Fruit fly (Drosophila melanogaster) whole organism, embryonic: ENCODE measurements around the gene CG11178.
A peak's percentile ranks its signal among the peaks of the same experiment; 100 is the strongest.

Experiments used
- Asciz ChIP-seq: fragments of 200-800 bp; sonication (Bioruptor generic); optimal IDR thresholded peaks from 2 replicates; lab custom pipeline; 2017; ENCODE audit warnings: missing biosample characterization, mild to moderate bottlenecking, missing genetic modification characterization, missing genetic modification reagents
- Atf-2 ChIP-seq: fragments of 200-800 bp; sonication (Bioruptor generic); optimal IDR thresholded peaks from 2 replicates; lab custom pipeline; 2016; ENCODE audit warnings: missing biosample characterization, missing genetic modification characterization
- Atf6 ChIP-seq: fragments of 200-800 bp; sonication (Bioruptor generic); IDR thresholded peaks from 2 replicates; pipeline ENCODE4 v1.3.6; 2022; ENCODE audit warnings: missing biosample characterization, missing genetic modification characterization
- Blimp-1 ChIP-seq: fragments of 200-800 bp; sonication (Bioruptor generic); optimal IDR thresholded peaks from 3 replicates; lab custom pipeline; 2018; ENCODE audit warnings: missing biosample characterization, missing genetic modification characterization, mild to moderate bottlenecking, moderate library complexity, missing genetic modification reagents
- CG1024 ChIP-seq: fragments of 200-800 bp; sonication (Bioruptor generic); IDR thresholded peaks from 2 replicates; pipeline ENCODE4 v1.3.6; 2022; ENCODE audit warnings: missing biosample characterization, missing genetic modification characterization
- CG11247 ChIP-seq: fragments of 200-800 bp; sonication (Bioruptor generic); IDR thresholded peaks from 2 replicates; pipeline ENCODE4 v1.3.6; 2022; ENCODE audit warnings: missing biosample characterization, missing genetic modification characterization
- CG11723 ChIP-seq: fragments of 200-800 bp; sonication (Bioruptor generic); optimal IDR thresholded peaks from 2 replicates; lab custom pipeline; 2017; ENCODE audit warnings: missing biosample characterization, mild to moderate bottlenecking, missing genetic modification characterization
- CG12942 ChIP-seq: fragments of 200-800 bp; sonication (Bioruptor generic); optimal IDR thresholded peaks from 3 replicates; lab custom pipeline; 2016; ENCODE audit warnings: missing biosample characterization, missing genetic modification characterization
- CG15514 ChIP-seq: fragments of 200-800 bp; sonication (Bioruptor generic); optimal IDR thresholded peaks from 3 replicates; lab custom pipeline; 2017; ENCODE audit warnings: missing biosample characterization, missing genetic modification characterization, mild to moderate bottlenecking, moderate library complexity, missing genetic modification reagents
- CG17802 ChIP-seq: fragments of 200-800 bp; sonication (Bioruptor generic); optimal IDR thresholded peaks from 2 replicates; lab custom pipeline; 2018; ENCODE audit warnings: missing biosample characterization, mild to moderate bottlenecking, missing genetic modification characterization, moderate library complexity
- CG18262 ChIP-seq: fragments of 200-800 bp; optimal IDR thresholded peaks from 3 replicates; lab custom pipeline; 2019; ENCODE audit warnings: missing biosample characterization, mild to moderate bottlenecking, missing genetic modification characterization, moderate library complexity
- CG18619 ChIP-seq: fragments of 200-800 bp; sonication (Bioruptor generic); optimal IDR thresholded peaks from 3 replicates; lab custom pipeline; 2017; ENCODE audit warnings: missing biosample characterization, mild to moderate bottlenecking, missing genetic modification characterization
- CG33557 ChIP-seq: fragments of 200-800 bp; sonication (Bioruptor generic); optimal IDR thresholded peaks from 2 replicates; lab custom pipeline; 2019; ENCODE audit warnings: missing biosample characterization, mild to moderate bottlenecking, missing genetic modification characterization, moderate library complexity
- CG3407 ChIP-seq: fragments of 200-800 bp; sonication (Bioruptor generic); optimal IDR thresholded peaks from 2 replicates; lab custom pipeline; 2018; ENCODE audit warnings: missing biosample characterization, mild to moderate bottlenecking, missing genetic modification characterization
- CG4282 ChIP-seq: fragments of 200-800 bp; sonication (Bioruptor generic); optimal IDR thresholded peaks from 2 replicates; lab custom pipeline; 2016; ENCODE audit warnings: missing biosample characterization, missing genetic modification characterization
- CG4854 ChIP-seq: fragments of 200-800 bp; sonication (Bioruptor generic); optimal IDR thresholded peaks from 2 replicates; lab custom pipeline; 2016; ENCODE audit warnings: missing biosample characterization, missing genetic modification characterization, inconsistent platforms
- CG6689 ChIP-seq: fragments of 200-800 bp; sonication (Bioruptor generic); IDR thresholded peaks from 2 replicates; pipeline ENCODE4 v1.3.6; 2022; ENCODE audit warnings: missing biosample characterization, missing genetic modification characterization
- CG9215 ChIP-seq: fragments of 200-800 bp; sonication (Bioruptor generic); IDR thresholded peaks from 2 replicates; pipeline ENCODE4 v1.3.6; 2022; ENCODE audit warnings: missing biosample characterization, missing genetic modification characterization
- D19B ChIP-seq: fragments of 200-800 bp; sonication (Bioruptor generic); optimal IDR thresholded peaks from 2 replicates; lab custom pipeline; 2017; ENCODE audit warnings: missing biosample characterization, mild to moderate bottlenecking, missing genetic modification characterization
- Dip2 ChIP-seq: fragments of 200-800 bp; sonication (Bioruptor generic); IDR thresholded peaks from 2 replicates; pipeline ENCODE4 v1.3.6; 2022; ENCODE audit warnings: missing biosample characterization, missing genetic modification characterization
- ERR ChIP-seq: fragments of 200-800 bp; sonication (Bioruptor generic); optimal IDR thresholded peaks from 2 replicates; lab custom pipeline; 2016; ENCODE audit warnings: missing biosample characterization, missing genetic modification characterization
- HHEX ChIP-seq: fragments of 200-800 bp; sonication (Bioruptor generic); optimal IDR thresholded peaks from 3 replicates; lab custom pipeline; 2017; ENCODE audit warnings: missing biosample characterization, mild to moderate bottlenecking, missing genetic modification characterization, missing genetic modification reagents
- Hsf ChIP-seq: fragments of 200-800 bp; sonication (Bioruptor generic); optimal IDR thresholded peaks from 3 replicates; lab custom pipeline; 2016; ENCODE audit warnings: missing biosample characterization, missing genetic modification characterization
- NC2β ChIP-seq: fragments of 200-800 bp; sonication (Bioruptor generic); optimal IDR thresholded peaks from 2 replicates; lab custom pipeline; 2016; ENCODE audit warnings: missing biosample characterization, missing genetic modification characterization
- Nf-YB ChIP-seq: fragments of 200-800 bp; sonication (Bioruptor generic); optimal IDR thresholded peaks from 3 replicates; lab custom pipeline; 2019; ENCODE audit warnings: missing biosample characterization, mild to moderate bottlenecking, missing genetic modification characterization, moderate library complexity
- Oli ChIP-seq: fragments of 200-800 bp; sonication (Bioruptor generic); optimal IDR thresholded peaks from 2 replicates; lab custom pipeline; 2018; ENCODE audit warnings: missing biosample characterization, mild to moderate bottlenecking, missing genetic modification characterization, moderate library complexity
- Sox100B ChIP-seq: fragments of 200-800 bp; sonication (Bioruptor generic); optimal IDR thresholded peaks from 3 replicates; lab custom pipeline; 2018; ENCODE audit warnings: missing biosample characterization, mild to moderate bottlenecking, missing genetic modification characterization
- Spps ChIP-seq: fragments of 200-800 bp; sonication (Bioruptor generic); optimal IDR thresholded peaks from 2 replicates; lab custom pipeline; 2018; ENCODE audit warnings: missing biosample characterization, mild to moderate bottlenecking, missing genetic modification characterization
- Ssrp ChIP-seq: fragments of 200-800 bp; sonication (Bioruptor generic); optimal IDR thresholded peaks from 2 replicates; lab custom pipeline; 2018; ENCODE audit warnings: missing biosample characterization, mild to moderate bottlenecking, missing genetic modification characterization, moderate library complexity
- Tbp ChIP-seq: fragments of >200 bp; optimal IDR thresholded peaks from 2 replicates; lab custom pipeline; 2018; ENCODE audit warnings: missing biosample characterization, missing genetic modification characterization
- Xbp1 ChIP-seq: fragments of 200-800 bp; sonication (Bioruptor generic); optimal IDR thresholded peaks from 3 replicates; lab custom pipeline; 2016; ENCODE audit warnings: missing biosample characterization, mild to moderate bottlenecking, missing genetic modification characterization
- al ChIP-seq: fragments of 200-800 bp; sonication (Bioruptor generic); IDR thresholded peaks from 2 replicates; pipeline ENCODE4 v1.3.6; 2022; ENCODE audit warnings: missing biosample characterization, missing genetic modification characterization
- bigmax ChIP-seq: fragments of 200-800 bp; sonication (Bioruptor generic); optimal IDR thresholded peaks from 2 replicates; lab custom pipeline; 2018; ENCODE audit warnings: missing biosample characterization, mild to moderate bottlenecking, missing genetic modification characterization
- cad ChIP-seq: fragments of >200 bp; optimal IDR thresholded peaks from 2 replicates; lab custom pipeline; 2017; ENCODE audit warnings: missing biosample characterization, missing genetic modification characterization
- cas ChIP-seq: fragments of 200-800 bp; sonication (Bioruptor generic); IDR thresholded peaks from 2 replicates; pipeline ENCODE4 v1.3.6; 2022; ENCODE audit warnings: missing biosample characterization, missing genetic modification characterization
- crc ChIP-seq: fragments of 200-800 bp; sonication (Bioruptor generic); optimal IDR thresholded peaks from 2 replicates; lab custom pipeline; 2016; ENCODE audit warnings: missing biosample characterization, missing genetic modification characterization
- dati ChIP-seq: fragments of 200-800 bp; sonication (Bioruptor generic); IDR thresholded peaks from 2 replicates; pipeline ENCODE4 v1.3.6; 2022; ENCODE audit warnings: missing biosample characterization, missing genetic modification characterization
- h ChIP-seq: fragments of >200 bp; optimal IDR thresholded peaks from 2 replicates; lab custom pipeline; 2017
- jumu ChIP-seq: fragments of 200-800 bp; sonication (Bioruptor generic); optimal IDR thresholded peaks from 3 replicates; lab custom pipeline; 2016; ENCODE audit warnings: missing biosample characterization, missing genetic modification characterization
- luna ChIP-seq: fragments of 200-800 bp; sonication (Bioruptor generic); optimal IDR thresholded peaks from 2 replicates; lab custom pipeline; 2016; ENCODE audit warnings: missing biosample characterization, missing genetic modification characterization
- prd ChIP-seq, 3 experiments: fragments of >200 bp in 2 of 3; fragments of 200-800 bp in 1 of 3; sonication (Bioruptor generic) in 1 of 3; optimal IDR thresholded peaks in 2 of 3; IDR thresholded peaks in 1 of 3; 2 replicates in 2 of 3; 3 replicates in 1 of 3; pipeline versions ENCODE4 v1.3.6 to Lab custom; 2017 to 2022; ENCODE audit warnings: missing biosample characterization in 1 of 3, missing genetic modification characterization in 1 of 3
- row ChIP-seq: fragments of 200-800 bp; sonication (Bioruptor generic); IDR thresholded peaks from 3 replicates; pipeline ENCODE4 v1.3.6; 2022; ENCODE audit warnings: missing biosample characterization, missing genetic modification characterization
- sens ChIP-seq: fragments of 200-800 bp; sonication (Bioruptor generic); peaks from one replicate; lab custom pipeline; 2016; ENCODE audit warnings: missing biosample characterization, missing genetic modification characterization
- sqz ChIP-seq: fragments of 200-800 bp; sonication (Bioruptor generic); optimal IDR thresholded peaks from 3 replicates; lab custom pipeline; 2018; ENCODE audit warnings: missing biosample characterization, mild to moderate bottlenecking, missing genetic modification characterization
- stc ChIP-seq: fragments of 200-800 bp; sonication (Bioruptor generic); IDR thresholded peaks from 2 replicates; pipeline ENCODE4 v1.3.6; 2022; ENCODE audit warnings: missing biosample characterization, missing genetic modification characterization
- tll ChIP-seq, 2 experiments: fragments of 200-800 bp in 1 of 2; fragments of >200 bp in 1 of 2; sonication (Bioruptor generic) in 1 of 2; optimal IDR thresholded peaks; 2 replicates each; lab custom pipeline; 2017 to 2019; ENCODE audit warnings: missing biosample characterization in 2 of 2, missing genetic modification characterization in 2 of 2, mild to moderate bottlenecking in 1 of 2, moderate library complexity in 1 of 2
- tx ChIP-seq: fragments of 200-800 bp; sonication (Bioruptor generic); optimal IDR thresholded peaks from 2 replicates; lab custom pipeline; 2016; ENCODE audit warnings: missing biosample characterization, missing genetic modification characterization
- usp ChIP-seq: fragments of >200 bp; optimal IDR thresholded peaks from 2 replicates; lab custom pipeline; 2017; ENCODE audit warnings: missing biosample characterization, missing genetic modification characterization
- vnd ChIP-seq: fragments of 200-800 bp; sonication (Bioruptor generic); IDR thresholded peaks from 3 replicates; pipeline ENCODE4 v1.3.6; 2022; ENCODE audit warnings: missing biosample characterization, missing genetic modification characterization; ENCODE audit not compliant: partially characterized antibody

Gene CG11178

DNA sequence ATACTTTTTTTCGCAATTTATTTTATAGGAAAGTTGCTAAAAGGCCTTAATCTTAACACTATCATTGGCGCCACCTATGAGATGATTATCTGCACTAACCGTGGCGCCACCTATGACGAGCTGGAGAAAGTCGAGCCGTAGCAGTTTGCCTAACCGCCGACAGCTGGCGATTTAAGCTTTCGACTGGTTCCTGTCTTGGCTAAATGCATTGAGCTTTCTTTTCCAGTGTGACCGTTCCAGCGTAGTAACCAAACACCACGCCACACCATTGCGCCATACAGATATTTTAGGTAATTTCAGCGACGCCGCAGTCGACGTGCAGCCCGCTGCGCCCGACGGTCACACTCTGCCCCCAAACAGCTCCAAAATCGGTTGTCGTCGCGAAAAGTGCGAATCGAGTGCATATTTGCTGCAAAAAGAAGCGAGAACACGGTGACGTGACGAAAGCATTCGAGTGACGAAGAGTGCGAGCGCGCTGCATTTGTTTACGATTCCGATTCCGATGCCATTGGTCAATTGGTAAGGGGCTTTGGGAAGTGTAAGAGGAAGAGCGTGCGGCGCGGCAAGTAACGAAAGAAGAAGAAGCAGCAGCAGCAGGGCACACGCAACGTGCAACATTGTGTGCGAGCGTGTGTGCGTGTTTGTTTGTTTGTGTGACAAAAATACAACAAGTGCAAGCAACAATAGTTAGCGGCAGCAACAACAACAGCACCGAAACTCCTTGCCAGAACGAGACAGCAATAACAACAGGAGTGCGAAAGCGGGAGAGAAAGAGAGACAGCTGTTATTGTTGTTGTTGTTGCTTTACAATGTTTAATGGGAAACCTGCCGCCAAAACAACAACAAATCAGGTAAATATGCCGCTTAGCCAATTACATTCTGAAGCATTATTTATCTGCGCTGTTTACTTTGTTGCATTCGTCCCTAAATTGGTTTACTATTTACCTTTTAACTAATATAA is 41.7 kb upstream of the CG11178 start, which contains the start of the genes CG46311 and Tpst:
TSS of gene CG46311 (plus strand) at position 341 of the 961 bp plus-strand sequence.
TSS of gene Tpst (plus strand) at position 341 of the 961 bp plus-strand sequence.
- TF ChIP-seq CG18262 (tag; lab: Kevin White, UChicago) (peak; percentile 34), luna (no peak), stc (GFP tag; lab: Robert Waterston, UW) (no peak), tx (GFP tag; lab: Kevin White, UChicago) (no peak), CG18619 (GFP tag; lab: Kevin White, UChicago) (peak; percentile 13), CG11723 (GFP tag; lab: Kevin White, UChicago) (no peak), Dip2 (GFP tag; lab: Robert Waterston, UW) (no peak), D19B (GFP tag; lab: Kevin White, UChicago) (no peak), crc (GFP tag; lab: Kevin White, UChicago) (no peak), Hsf (GFP tag; lab: Kevin White, UChicago) (peak; percentile 74), CG4282 (GFP tag; lab: Kevin White, UChicago) (peak; percentile 59), CG11247 (GFP tag; lab: Robert Waterston, UW) (peak; percentile 84), sens (GFP tag; lab: Kevin White, UChicago) (peak; percentile 74), bigmax (GFP tag; lab: Kevin White, UChicago) (peak; percentile 12), cad (GFP tag; lab: Kevin White, UChicago) (no peak), CG1024 (peak; percentile 58), dati (GFP tag; lab: Robert Waterston, UW) (no peak), al (peak; percentile 26; the same call in 1 of the 2 replicates), vnd (GFP tag; lab: Robert Waterston, UW) (no peak), h (lab: Kevin White, UChicago) (no peak), Atf6 (no peak), Xbp1 (peak; percentile 80), NC2β (GFP tag; lab: Kevin White, UChicago) (peak; percentile 72), CG4854 (GFP tag; lab: Kevin White, UChicago) (peak; percentile 22), Sox100B (GFP tag; lab: Kevin White, UChicago) (no peak), Asciz (GFP tag; lab: Kevin White, UChicago) (no peak), CG15514 (GFP tag; lab: Kevin White, UChicago) (peak; percentile 79), CG6689 (GFP tag; lab: Robert Waterston, UW) (no peak), Atf-2 (GFP tag; lab: Kevin White, UChicago) (peak; percentile 31), HHEX (GFP tag; lab: Kevin White, UChicago) (peak; percentile 37), Blimp-1 (GFP tag; lab: Kevin White, UChicago) (peak; percentile 34), jumu (GFP tag; lab: Kevin White, UChicago) (peak; percentile 68), sqz (GFP tag; lab: Kevin White, UChicago) (no peak), CG12942 (peak; percentile 57), Tbp (GFP tag; lab: Kevin White, UChicago) (no peak), tll (GFP tag; optimal IDR thresholded peaks at IDR 0.05; lab: Kevin White, UChicago) (no peak), Ssrp (tag; lab: Kevin White, UChicago) (no peak), Spps (tag; lab: Kevin White, UChicago) (no peak), CG3407 (GFP tag; lab: Kevin White, UChicago) (no peak), CG9215 (GFP tag; lab: Robert Waterston, UW) (peak; percentile 10), CG17802 (tag; lab: Kevin White, UChicago) (no peak), Nf-YB (GFP tag; lab: Kevin White, UChicago) (peak; percentile 60), row (peak; percentile 21; the same call in 1 of the 3 replicates), usp (GFP tag; lab: Kevin White, UChicago) (no peak), Oli (tag; lab: Kevin White, UChicago) (no peak), ERR (peak; percentile 4), prd (optimal IDR thresholded peaks at IDR 0.05; lab: Kevin White, UChicago) (no peak), prd (GFP tag; IDR thresholded peaks at IDR 0.05; lab: Robert Waterston, UW) (peak; percentile 68; the same call in 2 of the 3 replicates), CG33557 (peak; percentile 4), cas (0 out of 2 replicates have a peak, but pooled peaks have one; percentile 11)
